Fruit fly (Drosophila melanogaster) whole organism, embryonic: ENCODE data around the gene Act87E.

Source experiments
- CG42726 ChIP-seq: fragments of 200-800 bp; sonication (Bioruptor generic); IDR thresholded peaks from 2 replicates; pipeline ENCODE4 v1.3.6; 2022; ENCODE audit warnings: missing biosample characterization, missing genetic modification characterization; ENCODE audit not compliant: partially characterized antibody
- bcd ChIP-seq: fragments of 200-800 bp; sonication (Bioruptor generic); optimal IDR thresholded peaks from 2 replicates; lab custom pipeline; 2017; ENCODE audit warnings: missing biosample characterization, mild to moderate bottlenecking, missing genetic modification characterization
- ken ChIP-seq: fragments of 200-800 bp; sonication (Bioruptor generic); IDR thresholded peaks from 3 replicates; pipeline ENCODE4 v1.3.6; 2022; ENCODE audit warnings: missing biosample characterization, missing genetic modification characterization
- sc ChIP-seq, 3 experiments: fragments of >200 bp in 2 of 3; fragments of 200-800 bp in 1 of 3; sonication (Bioruptor generic) in 1 of 3; optimal IDR thresholded peaks; 2 replicates in 2 of 3; 3 replicates in 1 of 3; lab custom pipeline; 2017; ENCODE audit warnings: mild to moderate bottlenecking in 1 of 3, missing biosample characterization in 1 of 3, missing genetic modification characterization in 1 of 3, missing genetic modification reagents in 1 of 3
- sima ChIP-seq: fragments of 200-800 bp; sonication (Bioruptor generic); optimal IDR thresholded peaks from 2 replicates; lab custom pipeline; 2016; ENCODE audit warnings: missing biosample characterization, missing genetic modification characterization

DNA sequence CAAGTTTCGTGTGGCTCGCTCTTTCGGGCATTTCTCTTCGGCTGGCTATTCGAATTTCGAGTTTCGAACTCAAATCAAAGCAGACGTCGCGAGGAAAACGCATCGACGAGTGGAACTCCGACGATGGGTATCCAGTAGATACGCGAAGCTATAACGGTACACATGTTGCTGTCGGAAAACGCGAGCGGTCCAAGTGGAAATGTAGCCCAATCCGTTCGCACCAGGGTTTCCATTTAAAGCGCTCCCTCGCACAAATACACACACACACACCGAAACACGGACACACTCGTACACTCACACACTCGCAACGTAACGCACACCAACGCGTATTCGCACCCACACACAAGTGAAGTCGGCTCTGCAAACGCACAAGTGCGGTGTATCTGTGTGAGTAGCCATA, 24.6 kb downstream of the Act87E start, which contains the start of gene side-IV:
- TF ChIP-seq sc (optimal IDR thresholded peaks at IDR 0.05; lab: Kevin White, UChicago): no peak
- no peak for TF ChIP-seq sc (GFP tag; optimal IDR thresholded peaks at IDR 0.05; lab: Kevin White, UChicago)
- TF ChIP-seq bcd (GFP tag; lab: Kevin White, UChicago): no peak
- peak; percentile 36; the same call in 1 of the 2 replicates for TF ChIP-seq CG42726 (GFP tag; lab: Robert Waterston, UW)
- TF ChIP-seq sima (GFP tag; lab: Kevin White, UChicago): no peak
- TF ChIP-seq ken (GFP tag; lab: Robert Waterston, UW): peak; percentile 9; the same call in 1 of the 3 replicates
